Fruit fly (Drosophila melanogaster) whole organism, embryonic: ENCODE results near the gene CG12081.

Source experiments
- Aef1 ChIP-seq: fragments of 200-800 bp; sonication (Bioruptor generic); IDR thresholded peaks from 3 replicates; pipeline ENCODE4 v1.3.6; 2022; ENCODE audit warnings: missing biosample characterization, missing genetic modification characterization
- Atf-2 ChIP-seq: fragments of 200-800 bp; sonication (Bioruptor generic); optimal IDR thresholded peaks from 2 replicates; lab custom pipeline; 2016; ENCODE audit warnings: missing biosample characterization, missing genetic modification characterization
- Blimp-1 ChIP-seq: fragments of 200-800 bp; sonication (Bioruptor generic); optimal IDR thresholded peaks from 3 replicates; lab custom pipeline; 2018; ENCODE audit warnings: missing biosample characterization, missing genetic modification characterization, mild to moderate bottlenecking, moderate library complexity, missing genetic modification reagents
- BtbVII ChIP-seq: fragments of 200-800 bp; sonication (Bioruptor generic); optimal IDR thresholded peaks from 3 replicates; lab custom pipeline; 2017; ENCODE audit warnings: missing biosample characterization, mild to moderate bottlenecking, missing genetic modification characterization
- CG11723 ChIP-seq: fragments of 200-800 bp; sonication (Bioruptor generic); optimal IDR thresholded peaks from 2 replicates; lab custom pipeline; 2017; ENCODE audit warnings: missing biosample characterization, mild to moderate bottlenecking, missing genetic modification characterization
- CG12219 ChIP-seq: fragments of 200-800 bp; sonication (Bioruptor generic); optimal IDR thresholded peaks from 3 replicates; lab custom pipeline; 2018; ENCODE audit warnings: missing biosample characterization, mild to moderate bottlenecking, missing genetic modification characterization
- CG13123 ChIP-seq: fragments of 200-800 bp; sonication (Bioruptor generic); optimal IDR thresholded peaks from 2 replicates; lab custom pipeline; 2016; ENCODE audit warnings: missing biosample characterization, missing genetic modification characterization
- CG14710 ChIP-seq: fragments of 200-800 bp; sonication (Bioruptor generic); optimal IDR thresholded peaks from 3 replicates; lab custom pipeline; 2019; ENCODE audit warnings: missing biosample characterization, mild to moderate bottlenecking, missing genetic modification characterization, moderate library complexity
- CG17359 ChIP-seq: fragments of 200-800 bp; sonication (Bioruptor generic); optimal IDR thresholded peaks from 3 replicates; lab custom pipeline; 2018; ENCODE audit warnings: missing biosample characterization, mild to moderate bottlenecking, missing genetic modification characterization, moderate library complexity
- CG17361 ChIP-seq: fragments of 200-800 bp; sonication (Bioruptor generic); IDR thresholded peaks from 3 replicates; pipeline ENCODE4 v1.3.6; 2022; ENCODE audit warnings: missing biosample characterization, missing genetic modification characterization
- CG18599 ChIP-seq: fragments of 200-800 bp; sonication (Bioruptor generic); optimal IDR thresholded peaks from 3 replicates; lab custom pipeline; 2017; ENCODE audit warnings: missing biosample characterization, missing genetic modification characterization, mild to moderate bottlenecking, moderate library complexity, missing genetic modification reagents
- CG31441 ChIP-seq: fragments of 200-800 bp; sonication (Bioruptor generic); IDR thresholded peaks from 2 replicates; pipeline ENCODE4 v1.3.6; 2022; ENCODE audit warnings: missing biosample characterization, missing genetic modification characterization
- CG42726 ChIP-seq: fragments of 200-800 bp; sonication (Bioruptor generic); IDR thresholded peaks from 2 replicates; pipeline ENCODE4 v1.3.6; 2022; ENCODE audit warnings: missing biosample characterization, missing genetic modification characterization; ENCODE audit not compliant: partially characterized antibody
- CG43689 ChIP-seq: fragments of 200-800 bp; sonication (Bioruptor generic); IDR thresholded peaks from 2 replicates; pipeline ENCODE4 v1.3.6; 2022; ENCODE audit warnings: missing biosample characterization, missing genetic modification characterization
- CG4424 ChIP-seq: fragments of 200-800 bp; sonication (Bioruptor generic); optimal IDR thresholded peaks from 3 replicates; lab custom pipeline; 2016; ENCODE audit warnings: missing biosample characterization, missing genetic modification characterization
- CG4617 ChIP-seq: fragments of 200-800 bp; sonication (Bioruptor generic); optimal IDR thresholded peaks from 3 replicates; lab custom pipeline; 2016; ENCODE audit warnings: missing biosample characterization, missing genetic modification characterization, borderline replicate concordance
- CG4707 ChIP-seq: fragments of 200-800 bp; sonication (Bioruptor generic); optimal IDR thresholded peaks from 2 replicates; lab custom pipeline; 2018; ENCODE audit warnings: missing biosample characterization, mild to moderate bottlenecking, missing genetic modification characterization, moderate library complexity
- CG7372 ChIP-seq: fragments of 200-800 bp; sonication (Bioruptor generic); IDR thresholded peaks from 2 replicates; pipeline ENCODE4 v1.3.6; 2022; ENCODE audit warnings: missing biosample characterization, missing genetic modification characterization
- CG7987 ChIP-seq: fragments of 200-800 bp; sonication (Bioruptor generic); optimal IDR thresholded peaks from 2 replicates; lab custom pipeline; 2018; ENCODE audit warnings: missing biosample characterization, mild to moderate bottlenecking, missing genetic modification characterization, moderate library complexity
- CG9727 ChIP-seq: fragments of 200-800 bp; sonication (Bioruptor generic); optimal IDR thresholded peaks from 3 replicates; lab custom pipeline; 2017; ENCODE audit warnings: missing biosample characterization, mild to moderate bottlenecking, missing genetic modification characterization
- Dip2 ChIP-seq: fragments of 200-800 bp; sonication (Bioruptor generic); IDR thresholded peaks from 2 replicates; pipeline ENCODE4 v1.3.6; 2022; ENCODE audit warnings: missing biosample characterization, missing genetic modification characterization
- Doc3 ChIP-seq: fragments of 200-800 bp; sonication (Bioruptor generic); IDR thresholded peaks from 3 replicates; pipeline ENCODE4 v1.3.6; 2022; ENCODE audit warnings: missing biosample characterization, missing genetic modification characterization; ENCODE audit not compliant: partially characterized antibody
- Elba2 ChIP-seq: fragments of 200-800 bp; sonication (Bioruptor generic); optimal IDR thresholded peaks from 3 replicates; lab custom pipeline; 2016; ENCODE audit warnings: missing biosample characterization, missing genetic modification characterization
- Fer2 ChIP-seq: fragments of 200-800 bp; sonication (Bioruptor generic); optimal IDR thresholded peaks from 2 replicates; lab custom pipeline; 2018; ENCODE audit warnings: missing biosample characterization, mild to moderate bottlenecking, missing genetic modification characterization, moderate library complexity
- HLH4C ChIP-seq: fragments of 200-800 bp; sonication (Bioruptor generic); IDR thresholded peaks from 3 replicates; pipeline ENCODE4 v1.3.6; 2022; ENCODE audit warnings: missing biosample characterization, missing genetic modification characterization; ENCODE audit not compliant: partially characterized antibody
- Jarid2 ChIP-seq: fragments of 200-800 bp; sonication (Bioruptor generic); optimal IDR thresholded peaks from 3 replicates; lab custom pipeline; 2017; ENCODE audit warnings: mild to moderate bottlenecking, missing biosample characterization, missing genetic modification reagents, missing genetic modification characterization
- Lpt ChIP-seq: fragments of >200 bp; optimal IDR thresholded peaks from 2 replicates; lab custom pipeline; 2018; ENCODE audit warnings: missing biosample characterization, missing genetic modification characterization
- MESR4 ChIP-seq: fragments of 200-800 bp; sonication (Bioruptor generic); optimal IDR thresholded peaks from 2 replicates; lab custom pipeline; 2018; ENCODE audit warnings: missing biosample characterization, mild to moderate bottlenecking, missing genetic modification characterization, moderate library complexity
- Opbp ChIP-seq: fragments of 200-800 bp; sonication (Bioruptor generic); IDR thresholded peaks from 3 replicates; pipeline ENCODE4 v1.3.6; 2022; ENCODE audit warnings: missing biosample characterization, missing genetic modification characterization; ENCODE audit not compliant: partially characterized antibody
- Sox100B ChIP-seq: fragments of 200-800 bp; sonication (Bioruptor generic); optimal IDR thresholded peaks from 3 replicates; lab custom pipeline; 2018; ENCODE audit warnings: missing biosample characterization, mild to moderate bottlenecking, missing genetic modification characterization
- ash1 ChIP-seq: fragments of 200-800 bp; sonication (Bioruptor generic); optimal IDR thresholded peaks from 2 replicates; lab custom pipeline; 2018; ENCODE audit warnings: missing biosample characterization, mild to moderate bottlenecking, missing genetic modification characterization
- az2 ChIP-seq: fragments of 200-800 bp; sonication (Bioruptor generic); optimal IDR thresholded peaks from 3 replicates; lab custom pipeline; 2016; ENCODE audit warnings: missing biosample characterization, missing genetic modification characterization
- bowl ChIP-seq: fragments of 200-800 bp; sonication (Bioruptor generic); IDR thresholded peaks from 2 replicates; pipeline ENCODE4 v1.3.6; 2022; ENCODE audit warnings: missing biosample characterization, missing genetic modification characterization
- corto ChIP-seq: fragments of 200-800 bp; sonication (Bioruptor generic); optimal IDR thresholded peaks from 2 replicates; lab custom pipeline; 2016; ENCODE audit warnings: missing biosample characterization, mild to moderate bottlenecking, missing genetic modification characterization, moderate library complexity
- dati ChIP-seq: fragments of 200-800 bp; sonication (Bioruptor generic); IDR thresholded peaks from 2 replicates; pipeline ENCODE4 v1.3.6; 2022; ENCODE audit warnings: missing biosample characterization, missing genetic modification characterization
- dmrt99B ChIP-seq: fragments of 200-800 bp; sonication (Bioruptor generic); optimal IDR thresholded peaks from 2 replicates; lab custom pipeline; 2018; ENCODE audit warnings: missing biosample characterization, mild to moderate bottlenecking, missing genetic modification characterization, moderate library complexity
- dysf ChIP-seq: fragments of 200-800 bp; sonication (Bioruptor generic); IDR thresholded peaks from 3 replicates; pipeline ENCODE4 v1.3.6; 2022; ENCODE audit warnings: missing biosample characterization, missing genetic modification characterization
- eve ChIP-seq, 2 experiments: fragments of >200 bp; optimal IDR thresholded peaks; 2 replicates each; lab custom pipeline; 2017; ENCODE audit warnings: missing biosample characterization in 2 of 2, missing genetic modification characterization in 2 of 2
- exex ChIP-seq: fragments of 200-800 bp; sonication (Bioruptor generic); optimal IDR thresholded peaks from 4 replicates; lab custom pipeline; 2018; ENCODE audit warnings: missing biosample characterization, mild to moderate bottlenecking, missing genetic modification characterization, moderate library complexity
- gce ChIP-seq: fragments of 200-800 bp; sonication (Bioruptor generic); IDR thresholded peaks from 3 replicates; pipeline ENCODE4 v1.3.6; 2022; ENCODE audit warnings: missing biosample characterization, missing genetic modification characterization
- kah ChIP-seq: fragments of 200-800 bp; sonication (Bioruptor generic); optimal IDR thresholded peaks from 2 replicates; lab custom pipeline; 2018; ENCODE audit warnings: missing biosample characterization, mild to moderate bottlenecking, missing genetic modification characterization
- lov ChIP-seq, 2 experiments: fragments of 200-800 bp in 1 of 2; fragments of >200 bp in 1 of 2; sonication (Bioruptor generic) in 1 of 2; IDR thresholded peaks in 1 of 2; optimal IDR thresholded peaks in 1 of 2; 2 replicates in 1 of 2; 3 replicates in 1 of 2; pipeline versions ENCODE4 v1.3.6 to Lab custom; 2017 to 2022; ENCODE audit warnings: missing biosample characterization in 1 of 2, missing genetic modification characterization in 1 of 2
- nau ChIP-seq: fragments of 200-800 bp; sonication (Bioruptor generic); optimal IDR thresholded peaks from 3 replicates; lab custom pipeline; 2017; ENCODE audit warnings: missing biosample characterization, mild to moderate bottlenecking, missing genetic modification characterization, missing genetic modification reagents
- pan ChIP-seq, 4 experiments: fragments of >200 bp in 3 of 4; fragments of 200-800 bp in 1 of 4; sonication (Bioruptor generic) in 1 of 4; optimal IDR thresholded peaks in 3 of 4; IDR thresholded peaks in 1 of 4; 2 replicates each; pipeline versions ENCODE4 v1.3.6 to Lab custom; 2017 to 2022; ENCODE audit warnings: missing biosample characterization in 2 of 4, missing genetic modification characterization in 2 of 4, mixed read lengths in 1 of 4
- salm ChIP-seq: fragments of 200-800 bp; sonication (Bioruptor generic); optimal IDR thresholded peaks from 2 replicates; lab custom pipeline; 2018; ENCODE audit warnings: missing biosample characterization, mild to moderate bottlenecking, missing genetic modification characterization
- sim ChIP-seq: fragments of 200-800 bp; sonication (Bioruptor generic); IDR thresholded peaks from 2 replicates; pipeline ENCODE4 v1.3.6; 2022; ENCODE audit warnings: missing biosample characterization, missing genetic modification characterization
- sob ChIP-seq: fragments of 200-800 bp; sonication (Bioruptor generic); IDR thresholded peaks from 2 replicates; pipeline ENCODE4 v1.3.6; 2022; ENCODE audit warnings: missing biosample characterization, missing genetic modification characterization
- tio ChIP-seq: fragments of 200-800 bp; sonication (Bioruptor generic); optimal IDR thresholded peaks from 2 replicates; lab custom pipeline; 2017; ENCODE audit warnings: missing biosample characterization, missing genetic modification characterization, inconsistent platforms
- tup ChIP-seq: fragments of 200-800 bp; sonication (Bioruptor generic); optimal IDR thresholded peaks from 2 replicates; lab custom pipeline; 2016; ENCODE audit warnings: missing biosample characterization, mild to moderate bottlenecking, missing genetic modification characterization, moderate library complexity

Gene CG12081

DNA sequence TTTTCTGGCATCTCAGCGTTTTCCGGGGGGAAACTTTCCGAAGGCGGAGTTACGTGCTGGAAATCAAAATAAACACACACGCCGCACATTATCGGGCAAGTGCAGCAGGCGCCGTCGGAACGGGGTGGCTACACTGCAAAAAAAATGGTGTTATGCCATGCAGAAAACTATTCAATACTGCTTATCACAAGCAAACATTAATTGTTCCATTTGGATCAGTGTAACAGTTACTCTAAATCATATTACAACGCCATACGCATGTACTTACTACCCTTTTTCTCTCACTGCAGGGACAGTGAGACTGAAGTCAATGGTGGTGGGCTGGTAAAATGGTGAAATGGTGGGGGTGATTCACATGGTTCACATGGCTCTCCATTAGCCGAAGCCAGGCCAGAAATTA is 38.6 kb downstream of the CG12081 start (continued):
- TF ChIP-seq Lpt (GFP tag; lab: Kevin White, UChicago) (no peak), CG12219 (GFP tag; lab: Kevin White, UChicago) (peak; percentile 78), exex (tag; lab: Kevin White, UChicago) (no peak), CG18599 (GFP tag; lab: Kevin White, UChicago) (peak; percentile 59), sim (GFP tag; lab: Robert Waterston, UW) (peak; percentile 59; the same call in 1 of the 2 replicates), CG31441 (peak; percentile 77), BtbVII (no peak), bowl (GFP tag; lab: Robert Waterston, UW) (no peak), kah (no peak), HLH4C (GFP tag; lab: Robert Waterston, UW) (no peak), ash1 (GFP tag; lab: Kevin White, UChicago) (no peak), corto (GFP tag; lab: Kevin White, UChicago) (no peak), CG13123 (no peak), CG9727 (peak; percentile 70), dysf (GFP tag; lab: Robert Waterston, UW) (peak; percentile 71; the same call in 2 of the 3 replicates), Dip2 (GFP tag; lab: Robert Waterston, UW) (no peak), CG4617 (GFP tag; lab: Kevin White, UChicago) (no peak), Blimp-1 (GFP tag; lab: Kevin White, UChicago) (peak; percentile 81), lov (optimal IDR thresholded peaks at IDR 0.05; lab: Kevin White, UChicago) (no peak), lov (GFP tag; IDR thresholded peaks at IDR 0.05; lab: Robert Waterston, UW) (peak; percentile 83; the same call in 2 of the 3 replicates), CG17359 (peak; percentile 73), az2 (GFP tag; lab: Kevin White, UChicago) (peak; percentile 58), nau (GFP tag; lab: Kevin White, UChicago) (no peak), salm (tag; lab: Kevin White, UChicago) (no peak), Opbp (no peak), Jarid2 (GFP tag; lab: Kevin White, UChicago) (peak; percentile 34), CG7987 (GFP tag; lab: Kevin White, UChicago) (no peak), tio (GFP tag; lab: Kevin White, UChicago) (no peak), eve (GFP tag; optimal IDR thresholded peaks at IDR 0.05; lab: Kevin White, UChicago) (peak in 1 of 2 experiments; percentile 83), dmrt99B (tag; lab: Kevin White, UChicago) (peak; percentile 79), MESR4 (GFP tag; lab: Kevin White, UChicago) (no peak), Elba2 (no peak), tup (no peak), CG42726 (GFP tag; lab: Robert Waterston, UW) (no peak), Aef1 (0 out of 3 replicates have a peak, but pooled peaks have one; percentile 17), dati (peak; percentile 63), CG11723 (GFP tag; lab: Kevin White, UChicago) (peak; percentile 1), CG7372 (peak; percentile 52), CG43689 (no peak), CG4424 (GFP tag; lab: Kevin White, UChicago) (peak; percentile 65), gce (peak; percentile 63; the same call in 1 of the 3 replicates), pan (optimal IDR thresholded peaks at IDR 0.05; lab: Kevin White, UChicago) (no peak), pan (GFP tag; optimal IDR thresholded peaks at IDR 0.05 in 1 of 2, IDR thresholded peaks at IDR 0.05 in 1 of 2) (peak in 1 of 2 experiments; percentile 62), CG4707 (GFP tag; lab: Kevin White, UChicago) (peak; percentile 50), sob (GFP tag; lab: Robert Waterston, UW) (peak; percentile 58; the same call in 1 of the 2 replicates), CG14710 (tag; lab: Kevin White, UChicago) (peak; percentile 82), Sox100B (GFP tag; lab: Kevin White, UChicago) (peak; percentile 55), Doc3 (GFP tag; lab: Robert Waterston, UW) (no peak), Fer2 (no peak), CG17361 (GFP tag; lab: Robert Waterston, UW) (peak; percentile 77), Atf-2 (peak; percentile 25)
